Fruit fly (Drosophila melanogaster): Measurements from ENCODE around the gene gb.

The gb gene

dm6 chr3R:27149884-27150676, 38.0 kb upstream of the gb start:
- TF ChIP-seq CG14655 (GFP tag; optimal IDR thresholded peaks at IDR 0.05) (peak; percentile 11), EcR (GFP tag; optimal IDR thresholded peaks at IDR 0.05) (peak; percentile 4), Ets98B (GFP tag; IDR thresholded peaks at IDR 0.05) (no peak), CG4496 (GFP tag; IDR thresholded peaks at IDR 0.05) (no peak), Pif1A (GFP tag; optimal IDR thresholded peaks at IDR 0.05) (no peak), CG17806 (tag; optimal IDR thresholded peaks at IDR 0.05) (no peak), Snoo (tag; optimal IDR thresholded peaks at IDR 0.05) (no peak), CG10348 (GFP tag; IDR thresholded peaks at IDR 0.05) (no peak), CG13204 (GFP tag; optimal IDR thresholded peaks at IDR 0.05) (peak; percentile 26), CG34367 (tag; optimal IDR thresholded peaks at IDR 0.05) (no peak), CG9948 (tag; optimal IDR thresholded peaks at IDR 0.05) (no peak), Pif1B (GFP tag; optimal IDR thresholded peaks at IDR 0.05) (no peak), CG32121 (GFP tag; IDR thresholded peaks at IDR 0.05) (no peak), CG8159 (tag; optimal IDR thresholded peaks at IDR 0.05) (no peak)

- TF ChIP-seq CG15710 (tag; optimal IDR thresholded peaks at IDR 0.05) (no peak), CG13204 (GFP tag; optimal IDR thresholded peaks at IDR 0.05) (no peak), CG14655 (GFP tag; optimal IDR thresholded peaks at IDR 0.05) (no peak), fd96Ca (GFP tag; IDR thresholded peaks at IDR 0.05) (no peak), D1 (tag; optimal IDR thresholded peaks at IDR 0.05) (no peak), rn (GFP tag; IDR thresholded peaks at IDR 0.05) (no peak), CG4496 (GFP tag; IDR thresholded peaks at IDR 0.05) (no peak), Pif1B (GFP tag; optimal IDR thresholded peaks at IDR 0.05) (no peak), Ets98B (GFP tag; IDR thresholded peaks at IDR 0.05) (no peak), gl (tag; optimal IDR thresholded peaks at IDR 0.05) (no peak), CG32121 (GFP tag; IDR thresholded peaks at IDR 0.05) (no peak), CG8159 (tag; optimal IDR thresholded peaks at IDR 0.05) (no peak), CG8301 (tag; optimal IDR thresholded peaks at IDR 0.05) (no peak), CG9948 (tag; optimal IDR thresholded peaks at IDR 0.05) (no peak), EcR (GFP tag; optimal IDR thresholded peaks at IDR 0.05) (no peak), Snoo (tag; optimal IDR thresholded peaks at IDR 0.05) (no peak)
These were observed 37.0 kb upstream of the gb start for dm6 chr3R:27148812-27149769.

dm6 chr3R:27139963-27140362, 27.9 kb upstream of the gb start:
- TF ChIP-seq D1 (tag; optimal IDR thresholded peaks at IDR 0.05) (no peak), EcR (GFP tag; optimal IDR thresholded peaks at IDR 0.05) (peak; percentile 8), CG32121 (GFP tag; IDR thresholded peaks at IDR 0.05) (no peak), CG15710 (tag; optimal IDR thresholded peaks at IDR 0.05) (peak; percentile 49), Pif1B (GFP tag; optimal IDR thresholded peaks at IDR 0.05) (peak; percentile 41), CG8301 (tag; optimal IDR thresholded peaks at IDR 0.05) (no peak), CG13204 (GFP tag; optimal IDR thresholded peaks at IDR 0.05) (no peak), fd96Ca (GFP tag; IDR thresholded peaks at IDR 0.05) (peak; percentile 46; the same call in 1 of the 3 replicates), CG14655 (GFP tag; optimal IDR thresholded peaks at IDR 0.05) (peak; percentile 43), CG8159 (tag; optimal IDR thresholded peaks at IDR 0.05) (peak; percentile 65), Ets98B (GFP tag; IDR thresholded peaks at IDR 0.05) (0 out of 2 replicates have a peak, but pooled peaks have one; percentile 9), gl (tag; optimal IDR thresholded peaks at IDR 0.05) (no peak), rn (GFP tag; IDR thresholded peaks at IDR 0.05) (no peak), CG17806 (tag; optimal IDR thresholded peaks at IDR 0.05) (peak; percentile 4), CG9948 (tag; optimal IDR thresholded peaks at IDR 0.05) (no peak), CG4496 (GFP tag; IDR thresholded peaks at IDR 0.05) (peak; percentile 40; the same call in 1 of the 3 replicates), CG12605 (GFP tag; IDR thresholded peaks at IDR 0.05) (no peak), Snoo (tag; optimal IDR thresholded peaks at IDR 0.05) (peak; percentile 58), Pif1A (GFP tag; optimal IDR thresholded peaks at IDR 0.05) (peak; percentile 66), CG10348 (GFP tag; IDR thresholded peaks at IDR 0.05) (no peak), CG34367 (tag; optimal IDR thresholded peaks at IDR 0.05) (no peak)

dm6 chr3R:27138700-27139099, 26.6 kb upstream of the gb start:
- TF ChIP-seq CG17806 (tag; optimal IDR thresholded peaks at IDR 0.05) (no peak), CG15710 (tag; optimal IDR thresholded peaks at IDR 0.05) (no peak)

dm6 chr3R:27137914-27138323, 25.8 kb upstream of the gb start:
- TF ChIP-seq CG12605 (GFP tag; IDR thresholded peaks at IDR 0.05), result 0 out of 2 replicates have a peak, but pooled peaks have one; percentile 12
- no peak for TF ChIP-seq CG10348 (GFP tag; IDR thresholded peaks at IDR 0.05)
- TF ChIP-seq Pif1B (GFP tag; optimal IDR thresholded peaks at IDR 0.05), result no peak
